Fruit fly (Drosophila melanogaster): ENCODE measurements around the gene CG14722.
A peak's percentile ranks its signal among the peaks of the same experiment; 100 is the strongest.

CG14722 gene

DNA sequence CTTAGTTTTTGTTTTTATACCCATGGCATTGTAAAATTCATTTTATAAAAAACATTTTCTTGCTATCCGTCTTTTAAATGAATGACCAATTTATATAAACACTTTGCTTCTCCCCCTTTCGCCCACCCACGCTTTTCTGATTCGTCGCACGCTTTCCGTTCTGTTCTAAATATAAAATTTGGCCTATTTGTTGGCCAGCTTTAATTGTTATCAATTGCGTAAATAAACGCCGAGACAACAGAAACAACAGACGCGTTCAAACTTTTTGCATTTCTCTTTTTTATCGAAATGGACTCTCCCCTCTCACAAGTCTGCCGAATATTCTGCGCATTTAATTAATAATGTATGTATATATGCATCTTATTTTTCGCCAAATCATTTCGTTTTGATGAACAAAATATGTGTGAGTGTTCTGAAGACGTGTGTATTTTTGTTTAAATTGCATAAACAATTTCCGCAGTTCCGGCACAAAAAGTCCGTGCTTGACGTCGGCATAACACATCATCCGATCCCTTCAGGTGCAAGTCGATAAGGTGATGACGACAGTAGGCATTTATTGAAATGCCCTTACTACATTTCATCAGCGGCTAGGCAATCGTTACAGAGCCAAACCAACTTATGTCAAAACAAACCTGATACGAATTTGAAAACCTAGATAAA, 15.6 kb downstream of the CG14722 start:
- no peak for TF ChIP-seq CG7839 (tag; optimal IDR thresholded peaks at IDR 0.05)
- no peak for TF ChIP-seq CG1602 (GFP tag; optimal IDR thresholded peaks at IDR 0.05)
- no peak for TF ChIP-seq Doc2 (GFP tag; IDR thresholded peaks at IDR 0.05)
- no peak for TF ChIP-seq shn (GFP tag; optimal IDR thresholded peaks at IDR 0.05)
- peak; percentile 74; the same call in 2 of the 3 replicates for TF ChIP-seq sr (GFP tag; IDR thresholded peaks at IDR 0.05)
- no peak for TF ChIP-seq CG3163 (GFP tag; optimal IDR thresholded peaks at IDR 0.05)
- no peak for TF ChIP-seq stc (GFP tag; IDR thresholded peaks at IDR 0.05)
- TF ChIP-seq dpn (GFP tag; optimal IDR thresholded peaks at IDR 0.05), result no peak
- TF ChIP-seq Ptx1 (GFP tag; IDR thresholded peaks at IDR 0.05), result no peak
- TF ChIP-seq lbe (GFP tag; optimal IDR thresholded peaks at IDR 0.05), result no peak
- TF ChIP-seq trh (GFP tag; optimal IDR thresholded peaks at IDR 0.05), result no peak
- peak; percentile 1 for TF ChIP-seq cwo (GFP tag; optimal IDR thresholded peaks at IDR 0.05)
- TF ChIP-seq Hmx (GFP tag; optimal IDR thresholded peaks at IDR 0.05), result no peak
- TF ChIP-seq fru (optimal IDR thresholded peaks at IDR 0.05), result no peak
- peak; percentile 9 for TF ChIP-seq Med (GFP tag)
- no peak for TF ChIP-seq CG31224 (GFP tag; IDR thresholded peaks at IDR 0.05)
- TF ChIP-seq D (optimal IDR thresholded peaks at IDR 0.05), result no peak
- TF ChIP-seq D (GFP tag; optimal IDR thresholded peaks at IDR 0.05), result no peak
- TF ChIP-seq Pdp1 (GFP tag; optimal IDR thresholded peaks at IDR 0.05), result peak in 1 of 2 experiments; percentile 66
- no peak for TF ChIP-seq Neu2 (GFP tag; optimal IDR thresholded peaks at IDR 0.05; ENCODE audit: borderline replicate concordance)

DNA sequence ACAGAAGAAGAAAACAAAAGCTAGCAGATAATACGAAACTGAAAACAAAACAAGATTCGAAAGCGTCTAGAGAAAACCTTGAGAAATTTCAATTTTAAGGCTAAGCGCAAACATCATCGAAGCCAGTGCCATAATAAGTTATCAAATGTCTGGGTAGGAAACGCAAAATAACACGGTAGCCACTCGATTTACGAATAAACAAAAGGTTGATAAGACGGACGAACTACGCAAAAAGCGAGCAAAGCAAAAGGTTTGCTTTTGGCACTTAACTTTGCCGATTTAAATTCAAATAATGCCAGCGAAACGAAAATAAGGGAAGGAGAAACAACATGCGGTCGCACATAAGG, 16.4 kb downstream of the CG14722 start:
- TF ChIP-seq jumu (GFP tag; optimal IDR thresholded peaks at IDR 0.05) (no peak), CG11093 (GFP tag; IDR thresholded peaks at IDR 0.05) (no peak), exex (tag; optimal IDR thresholded peaks at IDR 0.05) (peak; percentile 50), nerfin-2 (GFP tag; IDR thresholded peaks at IDR 0.05; ENCODE audit: partially characterized antibody) (no peak), sug (tag; optimal IDR thresholded peaks at IDR 0.05) (peak; percentile 66), run (tag; optimal IDR thresholded peaks at IDR 0.05) (no peak), CG7556 (GFP tag; optimal IDR thresholded peaks at IDR 0.05) (no peak), kah (GFP tag; optimal IDR thresholded peaks at IDR 0.05) (no peak), onecut (GFP tag; IDR thresholded peaks at IDR 0.05) (no peak), dati (GFP tag; IDR thresholded peaks at IDR 0.05) (no peak), CG30403 (GFP tag; optimal IDR thresholded peaks at IDR 0.05) (no peak), Eip74EF (GFP tag; optimal IDR thresholded peaks at IDR 0.05) (no peak), twi (tag; optimal IDR thresholded peaks at IDR 0.05) (no peak), Pdp1 (GFP tag; optimal IDR thresholded peaks at IDR 0.05) (peak in 1 of 2 experiments; percentile 60), CG10321 (GFP tag; IDR thresholded peaks at IDR 0.05) (no peak), Hsf (GFP tag; optimal IDR thresholded peaks at IDR 0.05) (no peak), disco-r (GFP tag; optimal IDR thresholded peaks at IDR 0.05) (no peak), hth (optimal IDR thresholded peaks at IDR 0.05) (no peak), CG9215 (GFP tag; IDR thresholded peaks at IDR 0.05) (no peak), Blimp-1 (GFP tag; optimal IDR thresholded peaks at IDR 0.05) (no peak), repo (GFP tag; optimal IDR thresholded peaks at IDR 0.05) (no peak), ftz-f1 (GFP tag; optimal IDR thresholded peaks at IDR 0.05) (peak; percentile 11), CG34376 (GFP tag; optimal IDR thresholded peaks at IDR 0.05) (peak; percentile 35), mirr (GFP tag; optimal IDR thresholded peaks at IDR 0.05) (peak; percentile 7), emc (GFP tag; optimal IDR thresholded peaks at IDR 0.05) (no peak), dm (GFP tag; optimal IDR thresholded peaks at IDR 0.05) (no peak), Nf-YB (GFP tag; optimal IDR thresholded peaks at IDR 0.05) (no peak), vfl (GFP tag; optimal IDR thresholded peaks at IDR 0.05) (no peak), pros (GFP tag; optimal IDR thresholded peaks at IDR 0.05) (no peak), Fer1 (GFP tag; optimal IDR thresholded peaks at IDR 0.05) (no peak), CG13624 (GFP tag; optimal IDR thresholded peaks at IDR 0.05) (peak; percentile 5), CG7963 (GFP tag; IDR thresholded peaks at IDR 0.05; ENCODE audit: partially characterized antibody) (no peak), sisA (GFP tag; IDR thresholded peaks at IDR 0.05) (no peak)
